Worm (Caenorhabditis elegans): Measurements from ENCODE around the gene ugt-48.
A peak's percentile ranks its signal among the peaks of the same experiment; 100 is the strongest.

ugt-48 gene

ce11 chrV:5504807-5505442 lies 42.9 kb downstream of the ugt-48 start, which contains the start of the genes dnj-19 and nhr-47 (continued):
- TF ChIP-seq F44E2.7 (GFP tag; IDR thresholded peaks at IDR 0.05) (no peak), nhr-42 (GFP tag; IDR thresholded peaks at IDR 0.05) (peak; percentile 91), nhr-25 (tag; optimal IDR thresholded peaks at IDR 0.05; ENCODE audit: borderline replicate concordance, insufficient read depth) (peak; percentile 76), dmd-8 (GFP tag; IDR thresholded peaks at IDR 0.05) (peak; percentile 64; the same call in 1 of the 2 replicates), unc-130 (GFP tag; optimal IDR thresholded peaks at IDR 0.05) (peak; percentile 66), jun-1 (tag; optimal IDR thresholded peaks at IDR 0.05) (peak; percentile 67), Y105C5A.15 (GFP tag; IDR thresholded peaks at IDR 0.05) (no peak), dmd-6 (GFP tag; IDR thresholded peaks at IDR 0.05) (peak; percentile 93), ctbp-1 (GFP tag; IDR thresholded peaks at IDR 0.05) (peak; percentile 93), ZK546.5 (tag; optimal IDR thresholded peaks at IDR 0.05) (no peak), lin-29 (GFP tag; IDR thresholded peaks at IDR 0.05) (peak; percentile 81), snpc-1.2 (GFP tag; IDR thresholded peaks at IDR 0.05) (peak; percentile 50; the same call in 1 of the 2 replicates), F49E8.2 (tag; optimal IDR thresholded peaks at IDR 0.05; ENCODE audit: borderline replicate concordance) (peak; percentile 48), mdt-29 (GFP tag; IDR thresholded peaks at IDR 0.05) (peak; percentile 75), cey-2 (tag; optimal IDR thresholded peaks at IDR 0.05; ENCODE audit: borderline replicate concordance, insufficient read depth) (no peak), hmg-1.1 (GFP tag; IDR thresholded peaks at IDR 0.05) (peak; percentile 95), zfp-2 (tag; optimal IDR thresholded peaks at IDR 0.05) (peak; percentile 18), lin-15B (tag; optimal IDR thresholded peaks at IDR 0.05) (no peak), T26A8.4 (GFP tag; IDR thresholded peaks at IDR 0.05) (peak; percentile 96), unc-62 (GFP tag; optimal IDR thresholded peaks at IDR 0.05 in 1 of 2) (peak in 1 of 2 experiments; percentile 98), unc-62 (tag; optimal IDR thresholded peaks at IDR 0.05) (no peak), spr-1 (tag; optimal IDR thresholded peaks at IDR 0.05) (peak; percentile 84), pqm-1 (tag; optimal IDR thresholded peaks at IDR 0.05) (no peak), lin-13 (GFP tag; optimal IDR thresholded peaks at IDR 0.05) (peak; percentile 89), nhr-237 (tag; optimal IDR thresholded peaks at IDR 0.05) (no peak), Y75B8A.6 (GFP tag; IDR thresholded peaks at IDR 0.05) (no peak), Y5F2A.4 (GFP tag; optimal IDR thresholded peaks at IDR 0.05) (peak; percentile 58), nhr-6 (tag; optimal IDR thresholded peaks at IDR 0.05) (peak; percentile 52), dmd-9 (GFP tag; IDR thresholded peaks at IDR 0.05) (0 out of 2 replicates have a peak, but pooled peaks have one; percentile 58), T20F7.1 (GFP tag; optimal IDR thresholded peaks at IDR 0.05) (peak; percentile 88), mep-1 (tag; optimal IDR thresholded peaks at IDR 0.05) (peak; percentile 92), php-3 (GFP tag; IDR thresholded peaks at IDR 0.05) (peak; percentile 71; the same call in 1 of the 2 replicates), nhr-41 (GFP tag; IDR thresholded peaks at IDR 0.05) (no peak), spr-3 (GFP tag; optimal IDR thresholded peaks at IDR 0.05) (peak; percentile 90), nhr-11 (tag; optimal IDR thresholded peaks at IDR 0.05) (peak; percentile 83), aly-2 (tag; optimal IDR thresholded peaks at IDR 0.05) (no peak), daf-8 (GFP tag; IDR thresholded peaks at IDR 0.05) (no peak), hlh-30 (tag; optimal IDR thresholded peaks at IDR 0.05; ENCODE audit: insufficient read depth) (peak; percentile 83), hlh-11 (tag; optimal IDR thresholded peaks at IDR 0.05) (peak; percentile 93), F26F4.8 (GFP tag; conservative IDR thresholded peaks at IDR 0.05) (no peak), saeg-2 (GFP tag; IDR thresholded peaks at IDR 0.05) (peak; percentile 83), lin-38 (GFP tag; IDR thresholded peaks at IDR 0.05) (peak; percentile 91), daf-12 (tag; optimal IDR thresholded peaks at IDR 0.05) (no peak), Y48G9A.11 (GFP tag; IDR thresholded peaks at IDR 0.05) (peak; percentile 45; the same call in 1 of the 2 replicates), nhr-111 (GFP tag; optimal IDR thresholded peaks at IDR 0.05) (no peak), mxl-2 (GFP tag; conservative IDR thresholded peaks at IDR 0.05) (no peak), mes-2 (tag; optimal IDR thresholded peaks at IDR 0.05; ENCODE audit: poor library complexity, severe bottlenecking) (peak; percentile 90), nhr-10 (tag; optimal IDR thresholded peaks at IDR 0.05) (no peak), R02D3.7 (tag; optimal IDR thresholded peaks at IDR 0.05) (no peak), F37D6.2 (tag; optimal IDR thresholded peaks at IDR 0.05) (peak; percentile 91)
